Fruit fly (Drosophila melanogaster): Measurements from ENCODE around the gene Lectin-galC1.
A peak's percentile ranks its signal among the peaks of the same experiment; 100 is the strongest.

The Lectin-galC1 gene

dm6 chr2L:19421573-19421972, 4.3 kb downstream of the Lectin-galC1 start (continued):
- TF ChIP-seq stwl (tag; optimal IDR thresholded peaks at IDR 0.05) (no peak), CG17328 (GFP tag; IDR thresholded peaks at IDR 0.05) (0 out of 2 replicates have a peak, but pooled peaks have one; percentile 18), Ets97D (GFP tag; optimal IDR thresholded peaks at IDR 0.05) (no peak), CG34376 (GFP tag; optimal IDR thresholded peaks at IDR 0.05) (peak; percentile 37), Sry-δ (GFP tag; optimal IDR thresholded peaks at IDR 0.05) (no peak), sisA (GFP tag; IDR thresholded peaks at IDR 0.05) (no peak), CG9609 (GFP tag; optimal IDR thresholded peaks at IDR 0.05) (no peak), CG17359 (tag; optimal IDR thresholded peaks at IDR 0.05) (no peak), ftz-f1 (GFP tag; optimal IDR thresholded peaks at IDR 0.05) (peak; percentile 40), Oaz (GFP tag; IDR thresholded peaks at IDR 0.05) (no peak), Oli (tag; optimal IDR thresholded peaks at IDR 0.05) (no peak), wor (GFP tag; IDR thresholded peaks at IDR 0.05) (no peak), Nf-YB (GFP tag; optimal IDR thresholded peaks at IDR 0.05) (peak; percentile 65), CG2120 (GFP tag; optimal IDR thresholded peaks at IDR 0.05) (no peak), CG12769 (tag; optimal IDR thresholded peaks at IDR 0.05) (peak; percentile 65), CG32532 (GFP tag; IDR thresholded peaks at IDR 0.05) (0 out of 2 replicates have a peak, but pooled peaks have one; percentile 11), CG15269 (tag; optimal IDR thresholded peaks at IDR 0.05) (no peak), nmo (GFP tag; optimal IDR thresholded peaks at IDR 0.05) (no peak), sr (GFP tag; IDR thresholded peaks at IDR 0.05) (peak; percentile 69; the same call in 2 of the 3 replicates), kay (GFP tag; optimal IDR thresholded peaks at IDR 0.05) (no peak), CG3838 (GFP tag; optimal IDR thresholded peaks at IDR 0.05) (no peak), CG9797 (GFP tag; optimal IDR thresholded peaks at IDR 0.05) (no peak), Taf1 (GFP tag; IDR thresholded peaks at IDR 0.05) (no peak), GATAe (GFP tag; conservative IDR thresholded peaks at IDR 0.05) (peak; percentile 62), Dp (GFP tag; optimal IDR thresholded peaks at IDR 0.05) (no peak), grn (GFP tag; optimal IDR thresholded peaks at IDR 0.05) (peak; percentile 12), sug (tag; optimal IDR thresholded peaks at IDR 0.05) (peak; percentile 91)

- TF ChIP-seq sug (tag; optimal IDR thresholded peaks at IDR 0.05) (no peak), nom (GFP tag; optimal IDR thresholded peaks at IDR 0.05) (no peak), CG9797 (GFP tag; optimal IDR thresholded peaks at IDR 0.05) (no peak), dmrt99B (tag; optimal IDR thresholded peaks at IDR 0.05) (no peak), gce (GFP tag; IDR thresholded peaks at IDR 0.05) (0 out of 3 replicates have a peak, but pooled peaks have one; percentile 36), sd (tag; optimal IDR thresholded peaks at IDR 0.05) (peak; percentile 83), chinmo (GFP tag; IDR thresholded peaks at IDR 0.05; ENCODE audit: partially characterized antibody) (0 out of 4 replicates have a peak, but pooled peaks have one; percentile 46), HLH4C (GFP tag; IDR thresholded peaks at IDR 0.05; ENCODE audit: partially characterized antibody) (no peak), CG7963 (GFP tag; IDR thresholded peaks at IDR 0.05; ENCODE audit: partially characterized antibody) (0 out of 3 replicates have a peak, but pooled peaks have one; percentile 11), pfk (GFP tag; optimal IDR thresholded peaks at IDR 0.05) (no peak), sr (GFP tag; IDR thresholded peaks at IDR 0.05) (peak; percentile 70; the same call in 1 of the 3 replicates), vnd (GFP tag; IDR thresholded peaks at IDR 0.05; ENCODE audit: partially characterized antibody) (no peak), CG14050 (GFP tag; IDR thresholded peaks at IDR 0.05) (no peak), dysf (GFP tag; IDR thresholded peaks at IDR 0.05) (no peak), CG12769 (tag; optimal IDR thresholded peaks at IDR 0.05) (peak; percentile 74), crol (GFP tag; IDR thresholded peaks at IDR 0.05) (peak; percentile 63; the same call in 1 of the 2 replicates), CG18262 (tag; optimal IDR thresholded peaks at IDR 0.05) (no peak)
These were observed 5.4 kb downstream of the Lectin-galC1 start for dm6 chr2L:19422642-19423041.

Data from whole organism, embryonic.